Worm (Caenorhabditis elegans): ENCODE measurements around the gene C02F5.3.

ce11 chrIII:8202754-8203153, 42.9 kb upstream of the C02F5.3 start, which contains the start of gene snb-5:
- TF ChIP-seq snpc-4 (tag; optimal IDR thresholded peaks at IDR 0.05): no peak
- TF ChIP-seq zag-1 (tag; optimal IDR thresholded peaks at IDR 0.05): no peak
- TF ChIP-seq ztf-11 (tag; optimal IDR thresholded peaks at IDR 0.05): no peak
- TF ChIP-seq lin-15B (tag; optimal IDR thresholded peaks at IDR 0.05): no peak
- no peak for TF ChIP-seq nhr-25 (tag; optimal IDR thresholded peaks at IDR 0.05)
- TF ChIP-seq ama-1 (optimal IDR thresholded peaks at IDR 0.05): no peak
- no peak for TF ChIP-seq elt-3 (tag; optimal IDR thresholded peaks at IDR 0.05)
